Worm (Caenorhabditis elegans) whole organism, midembryonic: ENCODE results near the gene F11G11.15.

Source experiments
- flt-1 ChIP-seq: fragments of 200-800 bp; sonication (Bioruptor generic); IDR thresholded peaks from 2 replicates; pipeline ENCODE4 v1.3.6; 2022; ENCODE audit warnings: missing genetic modification characterization, missing compliant biosample characterization
- klf-2 ChIP-seq: fragments of 200-800 bp; sonication (Bioruptor generic); conservative IDR thresholded peaks from 2 replicates; pipeline ENCODE4 v1.3.6; 2022; ENCODE audit warnings: missing genetic modification reagents, missing genetic modification characterization, missing compliant biosample characterization
- med-1 ChIP-seq: sonication (generic microtip); optimal IDR thresholded peaks from 2 replicates; lab custom pipeline; 2017; ENCODE audit warnings: missing genetic modification characterization, mild to moderate bottlenecking, missing compliant biosample characterization, antibody characterized with exemption, missing genetic modification reagents; ENCODE audit not compliant: insufficient read depth
- ref-1 ChIP-seq: fragments of 200-800 bp; sonication (Bioruptor generic); conservative IDR thresholded peaks from 2 replicates; pipeline ENCODE4 v1.3.6; 2022; ENCODE audit warnings: missing genetic modification reagents, missing genetic modification characterization, missing compliant biosample characterization
- ztf-23 ChIP-seq: fragments of 200-800 bp; sonication (Bioruptor generic); IDR thresholded peaks from 2 replicates; pipeline ENCODE4 v1.3.6; 2022; ENCODE audit warnings: missing genetic modification reagents, missing genetic modification characterization, missing compliant biosample characterization

DNA sequence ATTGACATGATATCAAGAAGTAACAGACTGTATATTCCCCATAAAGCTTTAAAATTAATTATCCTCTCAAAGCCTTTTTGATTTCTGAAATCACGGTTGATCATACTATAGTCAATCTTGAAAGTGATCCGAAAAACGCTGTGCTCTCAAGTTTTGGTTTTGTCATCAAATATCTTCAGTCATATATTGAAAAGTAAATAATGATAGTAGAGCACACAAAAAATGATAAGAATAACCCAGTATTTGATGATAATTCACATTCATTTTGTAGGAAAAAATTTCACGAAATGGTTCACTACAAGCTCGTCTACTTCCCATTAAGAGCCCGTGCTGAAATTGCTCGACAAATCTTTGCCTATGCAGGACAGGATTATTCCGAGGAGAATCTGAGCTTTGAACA lies 5.0 kb downstream of the F11G11.15 start, which contains the start of gene gst-6:
- TF ChIP-seq ztf-23 (GFP tag; lab: Robert Waterston, UW) (no peak), klf-2 (GFP tag; lab: Robert Waterston, UW) (no peak), ref-1 (GFP tag; lab: Robert Waterston, UW) (no peak), med-1 (GFP tag; lab: Kevin White, UChicago) (no peak), flt-1 (GFP tag; lab: Robert Waterston, UW) (no peak)
